Fruit fly (Drosophila melanogaster) whole organism, embryonic: Measurements from ENCODE around the gene CG11664.

Experiments used
- Abd-B ChIP-seq: fragments of 200-800 bp; sonication (Bioruptor generic); optimal IDR thresholded peaks from 2 replicates; lab custom pipeline; 2018; ENCODE audit warnings: missing biosample characterization, mild to moderate bottlenecking, missing genetic modification characterization, moderate library complexity
- Antp ChIP-seq: fragments of 200-800 bp; sonication (Bioruptor generic); optimal IDR thresholded peaks from 3 replicates; lab custom pipeline; 2016; ENCODE audit warnings: missing biosample characterization, missing genetic modification characterization
- BtbVII ChIP-seq: fragments of 200-800 bp; sonication (Bioruptor generic); optimal IDR thresholded peaks from 3 replicates; lab custom pipeline; 2017; ENCODE audit warnings: missing biosample characterization, mild to moderate bottlenecking, missing genetic modification characterization
- CG10274 ChIP-seq: fragments of 200-800 bp; sonication (Bioruptor generic); optimal IDR thresholded peaks from 3 replicates; lab custom pipeline; 2017; ENCODE audit warnings: missing biosample characterization, mild to moderate bottlenecking, missing genetic modification characterization
- CG12391 ChIP-seq: fragments of 200-800 bp; sonication (Bioruptor generic); optimal IDR thresholded peaks from 3 replicates; lab custom pipeline; 2018; ENCODE audit warnings: missing biosample characterization, mild to moderate bottlenecking, missing genetic modification characterization, moderate library complexity
- CG15073 ChIP-seq: fragments of 200-800 bp; sonication (Bioruptor generic); optimal IDR thresholded peaks from 2 replicates; lab custom pipeline; 2016; ENCODE audit warnings: missing biosample characterization, missing genetic modification characterization
- CG16863 ChIP-seq: fragments of 200-800 bp; sonication (Bioruptor generic); optimal IDR thresholded peaks from 3 replicates; lab custom pipeline; 2016; ENCODE audit warnings: missing biosample characterization, missing genetic modification characterization
- CG2889 ChIP-seq: fragments of 200-800 bp; sonication (Bioruptor generic); IDR thresholded peaks from 3 replicates; pipeline ENCODE4 v1.3.6; 2022; ENCODE audit warnings: missing biosample characterization, missing genetic modification characterization
- CG31441 ChIP-seq: fragments of 200-800 bp; sonication (Bioruptor generic); IDR thresholded peaks from 2 replicates; pipeline ENCODE4 v1.3.6; 2022; ENCODE audit warnings: missing biosample characterization, missing genetic modification characterization
- CG43689 ChIP-seq: fragments of 200-800 bp; sonication (Bioruptor generic); IDR thresholded peaks from 2 replicates; pipeline ENCODE4 v1.3.6; 2022; ENCODE audit warnings: missing biosample characterization, missing genetic modification characterization
- CG6683 ChIP-seq: fragments of 200-800 bp; sonication (Bioruptor generic); optimal IDR thresholded peaks from 2 replicates; lab custom pipeline; 2017; ENCODE audit warnings: missing biosample characterization, mild to moderate bottlenecking, missing genetic modification characterization, missing genetic modification reagents
- CG7556 ChIP-seq: fragments of 200-800 bp; sonication (Bioruptor generic); optimal IDR thresholded peaks from 2 replicates; lab custom pipeline; 2017; ENCODE audit warnings: missing biosample characterization, mild to moderate bottlenecking, missing genetic modification characterization
- CG7839 ChIP-seq: fragments of 200-800 bp; sonication (Bioruptor generic); optimal IDR thresholded peaks from 3 replicates; lab custom pipeline; 2018; ENCODE audit warnings: missing biosample characterization, mild to moderate bottlenecking, missing genetic modification characterization, moderate library complexity
- CG7987 ChIP-seq: fragments of 200-800 bp; sonication (Bioruptor generic); optimal IDR thresholded peaks from 2 replicates; lab custom pipeline; 2018; ENCODE audit warnings: missing biosample characterization, mild to moderate bottlenecking, missing genetic modification characterization, moderate library complexity
- CG8944 ChIP-seq: fragments of 200-800 bp; sonication (Bioruptor generic); optimal IDR thresholded peaks from 3 replicates; lab custom pipeline; 2016; ENCODE audit warnings: missing biosample characterization, missing genetic modification characterization
- CG9817 ChIP-seq: fragments of 200-800 bp; sonication (Bioruptor generic); optimal IDR thresholded peaks from 2 replicates; lab custom pipeline; 2018; ENCODE audit warnings: missing biosample characterization, mild to moderate bottlenecking, missing genetic modification characterization, moderate library complexity
- Dfd ChIP-seq, 2 experiments: fragments of >200 bp; optimal IDR thresholded peaks; 2 replicates each; lab custom pipeline; 2017; ENCODE audit warnings: missing biosample characterization in 2 of 2, missing genetic modification characterization in 2 of 2
- Fer1 ChIP-seq: fragments of 200-800 bp; sonication (Bioruptor generic); optimal IDR thresholded peaks from 2 replicates; lab custom pipeline; 2017; ENCODE audit warnings: missing biosample characterization, mild to moderate bottlenecking, missing genetic modification characterization
- Hr39 ChIP-seq: fragments of >200 bp; optimal IDR thresholded peaks from 2 replicates; lab custom pipeline; 2017
- Lhr ChIP-seq: fragments of 200-800 bp; sonication (Bioruptor generic); optimal IDR thresholded peaks from 3 replicates; lab custom pipeline; 2017; ENCODE audit warnings: mild to moderate bottlenecking, missing biosample characterization, missing genetic modification reagents, missing genetic modification characterization
- Lpt ChIP-seq: fragments of >200 bp; optimal IDR thresholded peaks from 2 replicates; lab custom pipeline; 2018; ENCODE audit warnings: missing biosample characterization, missing genetic modification characterization
- NK7.1 ChIP-seq: fragments of 200-800 bp; sonication (Bioruptor generic); optimal IDR thresholded peaks from 3 replicates; lab custom pipeline; 2016; ENCODE audit warnings: missing biosample characterization, missing genetic modification characterization
- Nf-YA ChIP-seq: fragments of 200-800 bp; sonication (Bioruptor generic); IDR thresholded peaks from 2 replicates; pipeline ENCODE4 v1.3.6; 2022; ENCODE audit warnings: missing biosample characterization, missing genetic modification characterization
- Ssrp ChIP-seq: fragments of 200-800 bp; sonication (Bioruptor generic); optimal IDR thresholded peaks from 2 replicates; lab custom pipeline; 2018; ENCODE audit warnings: missing biosample characterization, mild to moderate bottlenecking, missing genetic modification characterization, moderate library complexity
- Trl ChIP-seq, 3 experiments: fragments of >200 bp in 2 of 3; fragments of 200-800 bp in 1 of 3; sonication (Bioruptor generic) in 1 of 3; optimal IDR thresholded peaks; 2 replicates in 1 of 3; 3 replicates in 2 of 3; lab custom pipeline; 2016 to 2017; ENCODE audit warnings: missing biosample characterization in 1 of 3, missing genetic modification characterization in 1 of 3
- Usf ChIP-seq: fragments of 200-800 bp; sonication (Bioruptor generic); optimal IDR thresholded peaks from 2 replicates; lab custom pipeline; 2017; ENCODE audit warnings: missing genotype, missing biosample characterization, missing genetic modification characterization
- ara ChIP-seq: fragments of 200-800 bp; sonication (Bioruptor generic); IDR thresholded peaks from 2 replicates; pipeline ENCODE4 v1.3.6; 2022; ENCODE audit warnings: missing biosample characterization, missing genetic modification characterization
- bcd ChIP-seq: fragments of 200-800 bp; sonication (Bioruptor generic); optimal IDR thresholded peaks from 2 replicates; lab custom pipeline; 2017; ENCODE audit warnings: missing biosample characterization, mild to moderate bottlenecking, missing genetic modification characterization
- chif ChIP-seq, 2 experiments: fragments of 200-800 bp; sonication (Bioruptor generic); optimal IDR thresholded peaks; 3 replicates each; lab custom pipeline; 2016; ENCODE audit warnings: missing biosample characterization in 2 of 2, missing genetic modification characterization in 2 of 2
- croc ChIP-seq: fragments of 200-800 bp; sonication (Bioruptor generic); conservative IDR thresholded peaks from 3 replicates; pipeline ENCODE4 v1.3.6; 2022; ENCODE audit warnings: missing biosample characterization, missing genetic modification characterization
- ewg ChIP-seq: fragments of 200-800 bp; sonication (Bioruptor generic); optimal IDR thresholded peaks from 3 replicates; lab custom pipeline; 2017; ENCODE audit warnings: mild to moderate bottlenecking, missing biosample characterization, missing genetic modification reagents, missing genetic modification characterization
- insv ChIP-seq, 2 experiments: fragments of 200-800 bp; sonication (Bioruptor generic); optimal IDR thresholded peaks; 3 replicates each; lab custom pipeline; 2016 to 2018; ENCODE audit warnings: missing biosample characterization in 2 of 2, missing genetic modification characterization in 2 of 2
- jigr1 ChIP-seq: fragments of 200-800 bp; sonication (Bioruptor generic); IDR thresholded peaks from 3 replicates; pipeline ENCODE4 v1.3.6; 2022; ENCODE audit warnings: missing biosample characterization, missing genetic modification characterization
- lola ChIP-seq, 3 experiments: fragments of >200 bp in 2 of 3; fragments of 200-800 bp in 1 of 3; sonication (Bioruptor generic) in 1 of 3; optimal IDR thresholded peaks; 2 replicates each; lab custom pipeline; 2017 to 2019; ENCODE audit warnings: missing biosample characterization in 3 of 3, missing genetic modification characterization in 3 of 3, mild to moderate bottlenecking in 1 of 3, moderate library complexity in 1 of 3
- nerfin-2 ChIP-seq: fragments of 200-800 bp; sonication (Bioruptor generic); IDR thresholded peaks from 2 replicates; pipeline ENCODE4 v1.3.6; 2022; ENCODE audit warnings: missing biosample characterization, missing genetic modification characterization; ENCODE audit not compliant: partially characterized antibody
- nmo ChIP-seq: fragments of 200-800 bp; sonication (Bioruptor generic); optimal IDR thresholded peaks from 2 replicates; lab custom pipeline; 2018; ENCODE audit warnings: missing biosample characterization, mild to moderate bottlenecking, missing genetic modification characterization, moderate library complexity
- onecut ChIP-seq: fragments of 200-800 bp; sonication (Bioruptor generic); IDR thresholded peaks from 2 replicates; pipeline ENCODE4 v1.3.6; 2022; ENCODE audit warnings: missing biosample characterization, missing genetic modification characterization
- pfk ChIP-seq: fragments of 200-800 bp; sonication (Bioruptor generic); optimal IDR thresholded peaks from 2 replicates; lab custom pipeline; 2018; ENCODE audit warnings: missing biosample characterization, mild to moderate bottlenecking, missing genetic modification characterization, moderate library complexity
- psq ChIP-seq: fragments of 200-800 bp; sonication (Bioruptor generic); optimal IDR thresholded peaks from 2 replicates; lab custom pipeline; 2017; ENCODE audit warnings: missing biosample characterization, missing genetic modification characterization
- ranshi ChIP-seq: fragments of 200-800 bp; sonication (Bioruptor generic); IDR thresholded peaks from 2 replicates; pipeline ENCODE4 v1.3.6; 2022; ENCODE audit warnings: missing biosample characterization, missing genetic modification characterization
- sisA ChIP-seq: fragments of 200-800 bp; sonication (Bioruptor generic); IDR thresholded peaks from 2 replicates; pipeline ENCODE4 v1.3.6; 2022; ENCODE audit warnings: missing biosample characterization, missing genetic modification characterization
- sqz ChIP-seq: fragments of 200-800 bp; sonication (Bioruptor generic); optimal IDR thresholded peaks from 3 replicates; lab custom pipeline; 2018; ENCODE audit warnings: missing biosample characterization, mild to moderate bottlenecking, missing genetic modification characterization
- sr ChIP-seq: fragments of 200-800 bp; sonication (Bioruptor generic); IDR thresholded peaks from 3 replicates; pipeline ENCODE4 v1.3.6; 2022; ENCODE audit warnings: missing biosample characterization, missing genetic modification characterization
- tap ChIP-seq: fragments of 200-800 bp; optimal IDR thresholded peaks from 3 replicates; lab custom pipeline; 2019; ENCODE audit warnings: missing biosample characterization, mild to moderate bottlenecking, missing genetic modification characterization, moderate library complexity
- tll ChIP-seq, 2 experiments: fragments of 200-800 bp in 1 of 2; fragments of >200 bp in 1 of 2; sonication (Bioruptor generic) in 1 of 2; optimal IDR thresholded peaks; 2 replicates each; lab custom pipeline; 2017 to 2019; ENCODE audit warnings: missing biosample characterization in 2 of 2, missing genetic modification characterization in 2 of 2, mild to moderate bottlenecking in 1 of 2, moderate library complexity in 1 of 2
- trh ChIP-seq: fragments of 200-800 bp; sonication (Bioruptor generic); optimal IDR thresholded peaks from 2 replicates; lab custom pipeline; 2016; ENCODE audit warnings: missing biosample characterization, missing genetic modification characterization
- wdn ChIP-seq: fragments of 200-800 bp; sonication (Bioruptor generic); IDR thresholded peaks from 2 replicates; pipeline ENCODE4 v1.3.6; 2022; ENCODE audit warnings: missing biosample characterization, missing genetic modification characterization
- wor ChIP-seq: fragments of 200-800 bp; sonication (Bioruptor generic); IDR thresholded peaks from 2 replicates; pipeline ENCODE4 v1.3.6; 2022; ENCODE audit warnings: missing biosample characterization, missing genetic modification characterization
- zf30C ChIP-seq: fragments of 200-800 bp; sonication (Bioruptor generic); optimal IDR thresholded peaks from 3 replicates; lab custom pipeline; 2018; ENCODE audit warnings: missing biosample characterization, mild to moderate bottlenecking, missing genetic modification characterization

Gene CG11664

DNA sequence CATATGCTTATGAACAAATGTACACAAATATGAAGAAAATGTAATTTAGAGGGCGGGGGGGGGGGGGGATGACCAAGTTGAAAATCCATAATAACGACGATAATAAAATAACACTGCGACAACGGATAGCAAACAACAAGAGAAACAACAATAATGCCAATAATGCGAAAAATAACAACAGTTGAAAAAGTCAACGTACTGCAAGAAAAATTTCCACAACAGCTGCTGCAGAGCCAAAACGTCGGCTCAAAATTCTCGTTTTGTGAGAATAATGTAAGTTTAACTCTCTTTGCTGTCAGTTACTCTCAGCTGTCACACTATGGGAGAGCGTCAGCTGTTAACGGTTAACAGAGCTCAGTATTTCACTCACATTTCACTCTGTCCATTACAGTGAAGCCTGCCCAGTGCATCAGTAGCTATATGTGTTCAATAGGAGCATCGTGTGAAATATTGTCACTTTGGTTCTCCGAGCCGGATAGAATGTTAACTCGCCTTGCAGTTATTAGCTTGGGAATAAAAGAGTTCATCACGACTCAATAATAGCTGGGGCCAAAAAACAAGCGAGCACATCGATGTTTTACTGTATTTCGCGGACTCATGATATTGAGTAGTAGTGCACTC is 25.3 kb downstream of the CG11664 start (continued):
- TF ChIP-seq lola (GFP tag; optimal IDR thresholded peaks at IDR 0.05; lab: Kevin White, UChicago) (peak in 1 of 3 experiments; percentile 53), CG8944 (GFP tag; lab: Kevin White, UChicago) (peak; percentile 76), Abd-B (peak; percentile 75), CG31441 (GFP tag; lab: Robert Waterston, UW) (peak; percentile 79), ara (GFP tag; lab: Robert Waterston, UW) (peak; percentile 68), ewg (GFP tag; lab: Kevin White, UChicago) (peak; percentile 70), CG43689 (peak; percentile 39; the same call in 1 of the 2 replicates), chif (GFP tag; optimal IDR thresholded peaks at IDR 0.05; lab: Kevin White, UChicago) (peak; percentile 61 to 82), Nf-YA (peak; percentile 48), BtbVII (GFP tag; lab: Kevin White, UChicago) (peak; percentile 61), Lpt (no peak), bcd (GFP tag; lab: Kevin White, UChicago) (peak; percentile 63), jigr1 (0 out of 3 replicates have a peak, but pooled peaks have one; percentile 48), tap (tag; lab: Kevin White, UChicago) (peak; percentile 73), psq (GFP tag; lab: Kevin White, UChicago) (peak; percentile 13), Hr39 (no peak), insv (GFP tag; optimal IDR thresholded peaks at IDR 0.05; lab: Kevin White, UChicago) (no peak), nerfin-2 (GFP tag; lab: Robert Waterston, UW) (no peak), pfk (GFP tag; lab: Kevin White, UChicago) (no peak), CG12391 (tag; lab: Kevin White, UChicago) (peak; percentile 77), Lhr (GFP tag; lab: Kevin White, UChicago) (no peak), sisA (GFP tag; lab: Robert Waterston, UW) (peak; percentile 83), sr (GFP tag; lab: Robert Waterston, UW) (peak; percentile 7; the same call in 1 of the 3 replicates), CG10274 (peak; percentile 18), nmo (GFP tag; lab: Kevin White, UChicago) (peak; percentile 74), CG9817 (tag; lab: Kevin White, UChicago) (peak; percentile 82), Antp (GFP tag; lab: Kevin White, UChicago) (peak; percentile 91), Trl (optimal IDR thresholded peaks at IDR 0.05; lab: Kevin White, UChicago) (peak; percentile 71 to 78), Trl (GFP tag; optimal IDR thresholded peaks at IDR 0.05; lab: Kevin White, UChicago) (peak; percentile 83), Fer1 (GFP tag; lab: Kevin White, UChicago) (peak; percentile 85), CG7987 (GFP tag; lab: Kevin White, UChicago) (peak; percentile 29), CG15073 (GFP tag; lab: Kevin White, UChicago) (no peak), Usf (GFP tag; lab: Kevin White, UChicago) (peak; percentile 22), onecut (GFP tag; lab: Robert Waterston, UW) (peak; percentile 73), CG7556 (GFP tag; lab: Kevin White, UChicago) (peak; percentile 72), sqz (GFP tag; lab: Kevin White, UChicago) (peak; percentile 51), ranshi (peak; percentile 76), trh (GFP tag; lab: Kevin White, UChicago) (no peak), CG6683 (peak; percentile 36), Ssrp (tag; lab: Kevin White, UChicago) (peak; percentile 54), wdn (GFP tag; lab: Robert Waterston, UW) (peak; percentile 33; the same call in 1 of the 2 replicates), NK7.1 (GFP tag; lab: Kevin White, UChicago) (peak; percentile 55), CG7839 (tag; lab: Kevin White, UChicago) (peak; percentile 86), tll (GFP tag; optimal IDR thresholded peaks at IDR 0.05; lab: Kevin White, UChicago) (no peak), CG2889 (GFP tag; lab: Robert Waterston, UW) (0 out of 3 replicates have a peak, but pooled peaks have one; percentile 20), croc (GFP tag; lab: Robert Waterston, UW) (peak; percentile 65), wor (GFP tag; lab: Robert Waterston, UW) (peak; percentile 54; the same call in 1 of the 2 replicates), zf30C (GFP tag; lab: Kevin White, UChicago) (no peak), Dfd (GFP tag; optimal IDR thresholded peaks at IDR 0.05; lab: Kevin White, UChicago) (no peak), CG16863 (GFP tag; lab: Kevin White, UChicago) (peak; percentile 60)
